Fruit fly (Drosophila melanogaster) whole organism, embryonic: ENCODE measurements around the gene Roc1b.

Experiments used
- Blimp-1 ChIP-seq: fragments of 200-800 bp; sonication (Bioruptor generic); optimal IDR thresholded peaks from 3 replicates; lab custom pipeline; 2018; ENCODE audit warnings: missing biosample characterization, missing genetic modification characterization, mild to moderate bottlenecking, moderate library complexity, missing genetic modification reagents
- CG10267 ChIP-seq: fragments of 200-800 bp; sonication (Bioruptor generic); optimal IDR thresholded peaks from 2 replicates; lab custom pipeline; 2018; ENCODE audit warnings: missing biosample characterization, mild to moderate bottlenecking, missing genetic modification characterization, moderate library complexity
- CG10274 ChIP-seq: fragments of 200-800 bp; sonication (Bioruptor generic); optimal IDR thresholded peaks from 3 replicates; lab custom pipeline; 2017; ENCODE audit warnings: missing biosample characterization, mild to moderate bottlenecking, missing genetic modification characterization
- CG12104 ChIP-seq: fragments of 200-800 bp; sonication (Bioruptor generic); optimal IDR thresholded peaks from 3 replicates; lab custom pipeline; 2016; ENCODE audit warnings: missing biosample characterization, missing genetic modification characterization
- CG12219 ChIP-seq: fragments of 200-800 bp; sonication (Bioruptor generic); optimal IDR thresholded peaks from 3 replicates; lab custom pipeline; 2018; ENCODE audit warnings: missing biosample characterization, mild to moderate bottlenecking, missing genetic modification characterization
- CG12236 ChIP-seq: fragments of 200-800 bp; sonication (Bioruptor generic); optimal IDR thresholded peaks from 2 replicates; lab custom pipeline; 2016; ENCODE audit warnings: missing biosample characterization, missing genetic modification characterization
- CG12299 ChIP-seq: fragments of 200-800 bp; sonication (Bioruptor generic); optimal IDR thresholded peaks from 2 replicates; lab custom pipeline; 2018; ENCODE audit warnings: missing biosample characterization, mild to moderate bottlenecking, missing genetic modification characterization
- CG13287 ChIP-seq: fragments of 200-800 bp; sonication (Bioruptor generic); IDR thresholded peaks from 2 replicates; pipeline ENCODE4 v1.3.6; 2022; ENCODE audit warnings: missing biosample characterization, missing genetic modification characterization; ENCODE audit not compliant: partially characterized antibody
- CG13624 ChIP-seq: fragments of 200-800 bp; sonication (Bioruptor generic); optimal IDR thresholded peaks from 2 replicates; lab custom pipeline; 2016; ENCODE audit warnings: missing biosample characterization, missing genetic modification characterization
- CG14667 ChIP-seq: fragments of 200-800 bp; sonication (Bioruptor generic); IDR thresholded peaks from 2 replicates; pipeline ENCODE4 v1.3.6; 2022; ENCODE audit warnings: missing biosample characterization, missing genetic modification characterization
- CG15073 ChIP-seq: fragments of 200-800 bp; sonication (Bioruptor generic); optimal IDR thresholded peaks from 2 replicates; lab custom pipeline; 2016; ENCODE audit warnings: missing biosample characterization, missing genetic modification characterization
- CG17568 ChIP-seq: fragments of 200-800 bp; sonication (Bioruptor generic); optimal IDR thresholded peaks from 2 replicates; lab custom pipeline; 2018; ENCODE audit warnings: missing biosample characterization, mild to moderate bottlenecking, missing genetic modification characterization, moderate library complexity
- CG18619 ChIP-seq: fragments of 200-800 bp; sonication (Bioruptor generic); optimal IDR thresholded peaks from 3 replicates; lab custom pipeline; 2017; ENCODE audit warnings: missing biosample characterization, mild to moderate bottlenecking, missing genetic modification characterization
- CG31224 ChIP-seq: fragments of 200-800 bp; sonication (Bioruptor generic); IDR thresholded peaks from 2 replicates; pipeline ENCODE4 v1.3.6; 2022; ENCODE audit warnings: missing biosample characterization, missing genetic modification characterization
- CG34224 ChIP-seq: fragments of 200-800 bp; sonication (Bioruptor generic); IDR thresholded peaks from 3 replicates; pipeline ENCODE4 v1.3.6; 2022; ENCODE audit warnings: missing biosample characterization, missing genetic modification characterization; ENCODE audit not compliant: partially characterized antibody
- CG42726 ChIP-seq: fragments of 200-800 bp; sonication (Bioruptor generic); IDR thresholded peaks from 2 replicates; pipeline ENCODE4 v1.3.6; 2022; ENCODE audit warnings: missing biosample characterization, missing genetic modification characterization; ENCODE audit not compliant: partially characterized antibody
- CG5953 ChIP-seq: fragments of 200-800 bp; sonication (Bioruptor generic); IDR thresholded peaks from 2 replicates; pipeline ENCODE4 v1.3.6; 2022; ENCODE audit warnings: missing biosample characterization, missing genetic modification characterization
- CG6654 ChIP-seq: fragments of 200-800 bp; sonication (Bioruptor generic); optimal IDR thresholded peaks from 2 replicates; lab custom pipeline; 2017; ENCODE audit warnings: missing biosample characterization, mild to moderate bottlenecking, missing genetic modification characterization
- CG7786 ChIP-seq: fragments of 200-800 bp; sonication (Bioruptor generic); optimal IDR thresholded peaks from 2 replicates; lab custom pipeline; 2016; ENCODE audit warnings: missing biosample characterization, missing genetic modification characterization
- CG7928 ChIP-seq: fragments of 200-800 bp; sonication (Bioruptor generic); optimal IDR thresholded peaks from 2 replicates; lab custom pipeline; 2017; ENCODE audit warnings: missing biosample characterization, mild to moderate bottlenecking, missing genetic modification characterization
- CG7963 ChIP-seq: fragments of 200-800 bp; sonication (Bioruptor generic); IDR thresholded peaks from 3 replicates; pipeline ENCODE4 v1.3.6; 2022; ENCODE audit warnings: missing biosample characterization, missing genetic modification characterization; ENCODE audit not compliant: partially characterized antibody
- CG8388 ChIP-seq: fragments of 200-800 bp; sonication (Bioruptor generic); optimal IDR thresholded peaks from 2 replicates; lab custom pipeline; 2019; ENCODE audit warnings: missing biosample characterization, mild to moderate bottlenecking, missing genetic modification characterization, moderate library complexity
- CG8765 ChIP-seq: fragments of 200-800 bp; sonication (Bioruptor generic); IDR thresholded peaks from 2 replicates; pipeline ENCODE4 v1.3.6; 2022; ENCODE audit warnings: missing biosample characterization, missing genetic modification characterization
- CG8944 ChIP-seq: fragments of 200-800 bp; sonication (Bioruptor generic); optimal IDR thresholded peaks from 3 replicates; lab custom pipeline; 2016; ENCODE audit warnings: missing biosample characterization, missing genetic modification characterization
- CG9876 ChIP-seq: fragments of 200-800 bp; sonication (Bioruptor generic); optimal IDR thresholded peaks from 2 replicates; lab custom pipeline; 2016; ENCODE audit warnings: missing biosample characterization, missing genetic modification characterization
- CkIIα-i1 ChIP-seq: fragments of 200-800 bp; sonication (Bioruptor generic); IDR thresholded peaks from 2 replicates; pipeline ENCODE4 v1.3.6; 2022; ENCODE audit warnings: missing biosample characterization, missing genetic modification characterization
- D ChIP-seq, 2 experiments: fragments of 200-800 bp in 1 of 2; fragments of >200 bp in 1 of 2; sonication (Bioruptor generic) in 1 of 2; optimal IDR thresholded peaks; 2 replicates in 1 of 2; 3 replicates in 1 of 2; lab custom pipeline; 2017; ENCODE audit warnings: mild to moderate bottlenecking in 1 of 2, missing biosample characterization in 1 of 2, missing genetic modification characterization in 1 of 2, missing genetic modification reagents in 1 of 2
- Dp ChIP-seq: fragments of 200-800 bp; sonication (Bioruptor generic); optimal IDR thresholded peaks from 2 replicates; lab custom pipeline; 2018; ENCODE audit warnings: missing biosample characterization, mild to moderate bottlenecking, missing genetic modification characterization, moderate library complexity
- Mad ChIP-seq: fragments of 200-800 bp; sonication (Bioruptor generic); optimal IDR thresholded peaks from 2 replicates; lab custom pipeline; 2016; ENCODE audit warnings: missing biosample characterization, missing genetic modification characterization
- Nf-YC ChIP-seq: fragments of 200-800 bp; optimal IDR thresholded peaks from 3 replicates; lab custom pipeline; 2019; ENCODE audit warnings: missing biosample characterization, mild to moderate bottlenecking, missing genetic modification characterization, moderate library complexity
- PHDP ChIP-seq: fragments of 200-800 bp; sonication (Bioruptor generic); optimal IDR thresholded peaks from 3 replicates; lab custom pipeline; 2018; ENCODE audit warnings: missing biosample characterization, mild to moderate bottlenecking, missing genetic modification characterization, moderate library complexity
- Ravus ChIP-seq: fragments of 200-800 bp; sonication (Bioruptor generic); IDR thresholded peaks from 2 replicates; pipeline ENCODE4 v1.3.6; 2022; ENCODE audit warnings: missing biosample characterization, missing genetic modification characterization
- br ChIP-seq: fragments of >200 bp; optimal IDR thresholded peaks from 2 replicates; lab custom pipeline; 2017
- grn ChIP-seq: fragments of 200-800 bp; sonication (Bioruptor generic); optimal IDR thresholded peaks from 3 replicates; lab custom pipeline; 2017; ENCODE audit warnings: missing biosample characterization, missing genetic modification characterization
- insv ChIP-seq, 2 experiments: fragments of 200-800 bp; sonication (Bioruptor generic); optimal IDR thresholded peaks; 3 replicates each; lab custom pipeline; 2016 to 2018; ENCODE audit warnings: missing biosample characterization in 2 of 2, missing genetic modification characterization in 2 of 2
- jigr1 ChIP-seq: fragments of 200-800 bp; sonication (Bioruptor generic); IDR thresholded peaks from 3 replicates; pipeline ENCODE4 v1.3.6; 2022; ENCODE audit warnings: missing biosample characterization, missing genetic modification characterization
- jumu ChIP-seq: fragments of 200-800 bp; sonication (Bioruptor generic); optimal IDR thresholded peaks from 3 replicates; lab custom pipeline; 2016; ENCODE audit warnings: missing biosample characterization, missing genetic modification characterization
- kni ChIP-seq: fragments of 200-800 bp; sonication (Bioruptor generic); optimal IDR thresholded peaks from 3 replicates; lab custom pipeline; 2017; ENCODE audit warnings: mild to moderate bottlenecking, missing biosample characterization, missing genetic modification reagents, missing genetic modification characterization
- lov ChIP-seq, 2 experiments: fragments of 200-800 bp in 1 of 2; fragments of >200 bp in 1 of 2; sonication (Bioruptor generic) in 1 of 2; IDR thresholded peaks in 1 of 2; optimal IDR thresholded peaks in 1 of 2; 2 replicates in 1 of 2; 3 replicates in 1 of 2; pipeline versions ENCODE4 v1.3.6 to Lab custom; 2017 to 2022; ENCODE audit warnings: missing biosample characterization in 1 of 2, missing genetic modification characterization in 1 of 2
- nmo ChIP-seq: fragments of 200-800 bp; sonication (Bioruptor generic); optimal IDR thresholded peaks from 2 replicates; lab custom pipeline; 2018; ENCODE audit warnings: missing biosample characterization, mild to moderate bottlenecking, missing genetic modification characterization, moderate library complexity
- ro ChIP-seq: fragments of 200-800 bp; sonication (Bioruptor generic); IDR thresholded peaks from 2 replicates; pipeline ENCODE4 v1.3.6; 2022; ENCODE audit warnings: missing biosample characterization, missing genetic modification characterization
- sim ChIP-seq: fragments of 200-800 bp; sonication (Bioruptor generic); IDR thresholded peaks from 2 replicates; pipeline ENCODE4 v1.3.6; 2022; ENCODE audit warnings: missing biosample characterization, missing genetic modification characterization
- sima ChIP-seq: fragments of 200-800 bp; sonication (Bioruptor generic); optimal IDR thresholded peaks from 2 replicates; lab custom pipeline; 2016; ENCODE audit warnings: missing biosample characterization, missing genetic modification characterization
- tgo ChIP-seq: fragments of 200-800 bp; sonication (Bioruptor generic); IDR thresholded peaks from 3 replicates; pipeline ENCODE4 v1.3.6; 2022; ENCODE audit warnings: missing biosample characterization, missing genetic modification characterization
- tin ChIP-seq: fragments of 200-800 bp; sonication (Bioruptor generic); optimal IDR thresholded peaks from 3 replicates; lab custom pipeline; 2016; ENCODE audit warnings: missing biosample characterization, missing genetic modification characterization
- tna ChIP-seq: fragments of 200-800 bp; sonication (Bioruptor generic); IDR thresholded peaks from 2 replicates; pipeline ENCODE4 v1.3.6; 2022; ENCODE audit warnings: missing biosample characterization, missing genetic modification characterization; ENCODE audit not compliant: partially characterized antibody
- zfh2 ChIP-seq: fragments of 200-800 bp; sonication (Bioruptor generic); optimal IDR thresholded peaks from 2 replicates; lab custom pipeline; 2016; ENCODE audit warnings: missing biosample characterization, missing genetic modification characterization

Roc1b gene

dm6 chr3L:346656-347640 lies 10.8 kb upstream of the Roc1b start, which contains the start of gene mth (continued):
- TF ChIP-seq insv (GFP tag; optimal IDR thresholded peaks at IDR 0.05; lab: Kevin White, UChicago) (peak in 1 of 2 experiments; percentile 79), PHDP (tag; lab: Kevin White, UChicago) (peak; percentile 3), jumu (peak; percentile 26), CG31224 (GFP tag; lab: Robert Waterston, UW) (no peak), kni (GFP tag; lab: Kevin White, UChicago) (peak; percentile 4), CG8388 (GFP tag; lab: Kevin White, UChicago) (no peak), CG10274 (GFP tag; lab: Kevin White, UChicago) (no peak), CG12104 (GFP tag; lab: Kevin White, UChicago) (peak; percentile 48), CkIIα-i1 (GFP tag; lab: Robert Waterston, UW) (no peak), CG13624 (GFP tag; lab: Kevin White, UChicago) (peak; percentile 80), jigr1 (GFP tag; lab: Robert Waterston, UW) (no peak), CG7786 (GFP tag; lab: Kevin White, UChicago) (peak; percentile 34), CG18619 (GFP tag; lab: Kevin White, UChicago) (no peak), CG12236 (GFP tag; lab: Kevin White, UChicago) (no peak), CG5953 (GFP tag; lab: Robert Waterston, UW) (no peak), Dp (GFP tag; lab: Kevin White, UChicago) (peak; percentile 33), zfh2 (GFP tag; lab: Kevin White, UChicago) (peak; percentile 26), CG34224 (GFP tag; lab: Robert Waterston, UW) (peak; percentile 98), CG6654 (GFP tag; lab: Kevin White, UChicago) (no peak), CG7963 (GFP tag; lab: Robert Waterston, UW) (peak; percentile 94), CG14667 (no peak), CG10267 (tag; lab: Kevin White, UChicago) (peak; percentile 70), CG8944 (GFP tag; lab: Kevin White, UChicago) (peak; percentile 53), grn (GFP tag; lab: Kevin White, UChicago) (peak; percentile 39), CG9876 (GFP tag; lab: Kevin White, UChicago) (no peak), CG13287 (GFP tag; lab: Robert Waterston, UW) (peak; percentile 99), tna (GFP tag; lab: Robert Waterston, UW) (peak; percentile 95), CG42726 (GFP tag; lab: Robert Waterston, UW) (peak; percentile 92), nmo (GFP tag; lab: Kevin White, UChicago) (peak; percentile 81), Blimp-1 (GFP tag; lab: Kevin White, UChicago) (peak; percentile 9), CG15073 (GFP tag; lab: Kevin White, UChicago) (no peak), br (lab: Kevin White, UChicago) (no peak), sima (GFP tag; lab: Kevin White, UChicago) (peak; percentile 2), CG7928 (GFP tag; lab: Kevin White, UChicago) (peak; percentile 36), CG12219 (GFP tag; lab: Kevin White, UChicago) (no peak), CG8765 (GFP tag; lab: Robert Waterston, UW) (peak; percentile 23; the same call in 1 of the 2 replicates), tgo (GFP tag; lab: Robert Waterston, UW) (no peak), sim (GFP tag; lab: Robert Waterston, UW) (0 out of 2 replicates have a peak, but pooled peaks have one; percentile 29), lov (optimal IDR thresholded peaks at IDR 0.05; lab: Kevin White, UChicago) (no peak), lov (GFP tag; IDR thresholded peaks at IDR 0.05; lab: Robert Waterston, UW) (no peak), Ravus (GFP tag; lab: Robert Waterston, UW) (no peak), CG12299 (tag; lab: Kevin White, UChicago) (no peak), ro (no peak), CG17568 (no peak), Nf-YC (tag; lab: Kevin White, UChicago) (peak; percentile 24), D (optimal IDR thresholded peaks at IDR 0.05; lab: Kevin White, UChicago) (peak; percentile 56), D (GFP tag; optimal IDR thresholded peaks at IDR 0.05; lab: Kevin White, UChicago) (no peak), Mad (GFP tag; lab: Kevin White, UChicago) (peak; percentile 43), tin (peak; percentile 21)
